Worm (Caenorhabditis elegans) whole organism, L2 larva: ENCODE measurements around the gene T01H3.3.
A peak's percentile ranks its signal among the peaks of the same experiment; 100 is the strongest.

Experiments
- C34F6.9 ChIP-seq: fragments of 150-350 bp; optimal IDR thresholded peaks from 2 replicates; lab custom pipeline; 2014; ENCODE audit warnings: missing biosample characterization, missing genetic modification characterization
- F13H6.1 ChIP-seq: sonication (generic microtip); optimal IDR thresholded peaks from 2 replicates; lab custom pipeline; 2016; ENCODE audit warnings: missing genetic modification characterization, missing compliant biosample characterization
- Y55F3AM.14 ChIP-seq: fragments of 200-800 bp; sonication (Bioruptor generic); optimal IDR thresholded peaks from 2 replicates; lab custom pipeline; 2018; ENCODE audit warnings: mild to moderate bottlenecking, missing genetic modification characterization, missing compliant biosample characterization
- alr-1 ChIP-seq: fragments of 150-350 bp; optimal IDR thresholded peaks from 2 replicates; lab custom pipeline; 2014; ENCODE audit warnings: missing biosample characterization, missing genetic modification characterization
- aly-2 ChIP-seq: fragments of 150-350 bp; optimal IDR thresholded peaks from 2 replicates; lab custom pipeline; 2014; ENCODE audit warnings: missing biosample characterization, missing genetic modification characterization
- ama-1 ChIP-seq: fragments of 150-350 bp; optimal IDR thresholded peaks from 2 replicates; lab custom pipeline; 2018; ENCODE audit warnings: inconsistent platforms
- blmp-1 ChIP-seq: sonication (generic microtip); optimal IDR thresholded peaks from 2 replicates; lab custom pipeline; 2017; ENCODE audit warnings: missing genetic modification characterization, mild to moderate bottlenecking, missing compliant biosample characterization, antibody characterized with exemption, moderate library complexity; ENCODE audit not compliant: insufficient read depth
- ceh-16 ChIP-seq: fragments of 150-350 bp; optimal IDR thresholded peaks from 2 replicates; lab custom pipeline; 2014; ENCODE audit warnings: missing biosample characterization, missing genetic modification characterization
- ceh-82 ChIP-seq: fragments of 150-350 bp; optimal IDR thresholded peaks from 2 replicates; lab custom pipeline; 2014; ENCODE audit warnings: missing biosample characterization, missing genetic modification characterization
- crh-2 ChIP-seq: sonication (generic microtip); optimal IDR thresholded peaks from 2 replicates; lab custom pipeline; 2017; ENCODE audit warnings: missing biosample characterization, missing genetic modification characterization
- dmd-4 ChIP-seq: sonication (generic microtip); optimal IDR thresholded peaks from 2 replicates; lab custom pipeline; 2017; ENCODE audit warnings: missing biosample characterization, missing genetic modification characterization
- egl-27 ChIP-seq: sonication (generic microtip); optimal IDR thresholded peaks from 3 replicates; lab custom pipeline; 2017; ENCODE audit warnings: missing biosample characterization, missing genetic modification reagents, missing genetic modification characterization
- elt-1 ChIP-seq: fragments of 150-350 bp; optimal IDR thresholded peaks from 2 replicates; lab custom pipeline; 2014; ENCODE audit warnings: missing biosample characterization, missing genetic modification characterization
- elt-3 ChIP-seq: sonication (generic microtip); optimal IDR thresholded peaks from 2 replicates; lab custom pipeline; 2017; ENCODE audit warnings: missing biosample characterization, missing genetic modification characterization
- fos-1 ChIP-seq: fragments of 150-350 bp; optimal IDR thresholded peaks from 2 replicates; lab custom pipeline; 2014; ENCODE audit warnings: missing biosample characterization, missing genetic modification characterization
- gmeb-1 ChIP-seq: fragments of 150-350 bp; optimal IDR thresholded peaks from 2 replicates; lab custom pipeline; 2014; ENCODE audit warnings: missing biosample characterization, missing genetic modification characterization
- lin-11 ChIP-seq: fragments of 150-350 bp; sonication (generic microtip); optimal IDR thresholded peaks from 2 replicates; lab custom pipeline; 2014; ENCODE audit warnings: missing biosample characterization, missing genetic modification characterization, inconsistent platforms, mixed read lengths
- lin-13 ChIP-seq: fragments of 150-350 bp; optimal IDR thresholded peaks from 2 replicates; lab custom pipeline; 2014; ENCODE audit warnings: missing biosample characterization, missing genetic modification reagents, missing genetic modification characterization
- lin-39 ChIP-seq: fragments of 150-350 bp; optimal IDR thresholded peaks from 2 replicates; lab custom pipeline; 2014; ENCODE audit warnings: missing biosample characterization, missing genetic modification reagents, missing genetic modification characterization
- lsy-2 ChIP-seq, 2 experiments: fragments of 150-350 bp in 1 of 2; sonication (generic microtip) in 1 of 2; optimal IDR thresholded peaks; 2 replicates each; lab custom pipeline; 2014 to 2017; ENCODE audit warnings: missing biosample characterization in 2 of 2, missing genetic modification characterization in 2 of 2
- mab-5 ChIP-seq: fragments of 150-350 bp; optimal IDR thresholded peaks from 2 replicates; lab custom pipeline; 2014; ENCODE audit warnings: missing biosample characterization, missing genetic modification characterization
- mbf-1 ChIP-seq: sonication (generic microtip); optimal IDR thresholded peaks from 2 replicates; lab custom pipeline; 2017; ENCODE audit warnings: missing biosample characterization, missing genetic modification characterization
- nhr-10 ChIP-seq: sonication (generic microtip); optimal IDR thresholded peaks from 2 replicates; lab custom pipeline; 2017; ENCODE audit warnings: missing biosample characterization, missing genetic modification characterization
- nhr-11 ChIP-seq: fragments of 150-350 bp; optimal IDR thresholded peaks from 2 replicates; lab custom pipeline; 2014; ENCODE audit warnings: missing biosample characterization, missing genetic modification characterization
- nhr-12 ChIP-seq: fragments of 150-350 bp; optimal IDR thresholded peaks from 2 replicates; lab custom pipeline; 2014; ENCODE audit warnings: missing biosample characterization, missing genetic modification characterization
- nhr-129 ChIP-seq: fragments of 150-350 bp; optimal IDR thresholded peaks from 2 replicates; lab custom pipeline; 2014; ENCODE audit warnings: missing biosample characterization, missing genetic modification characterization
- nhr-21 ChIP-seq: fragments of 150-350 bp; optimal IDR thresholded peaks from 2 replicates; lab custom pipeline; 2014; ENCODE audit warnings: missing biosample characterization, missing genetic modification characterization
- nhr-23 ChIP-seq: fragments of 150-350 bp; optimal IDR thresholded peaks from 2 replicates; lab custom pipeline; 2014; ENCODE audit warnings: missing biosample characterization, missing genetic modification reagents, missing genetic modification characterization
- nhr-237 ChIP-seq: fragments of 150-350 bp; optimal IDR thresholded peaks from 2 replicates; lab custom pipeline; 2014; ENCODE audit warnings: missing biosample characterization, missing genetic modification characterization
- nhr-25 ChIP-seq: fragments of 150-350 bp; sonication (generic microtip); optimal IDR thresholded peaks from 3 replicates; lab custom pipeline; 2014; ENCODE audit warnings: missing biosample characterization, missing genetic modification characterization
- nhr-6 ChIP-seq: fragments of 150-350 bp; optimal IDR thresholded peaks from 2 replicates; lab custom pipeline; 2014; ENCODE audit warnings: missing biosample characterization, missing genetic modification characterization
- nhr-77 ChIP-seq: fragments of 150-350 bp; optimal IDR thresholded peaks from 2 replicates; lab custom pipeline; 2014; ENCODE audit warnings: missing biosample characterization, missing genetic modification characterization
- peb-1 ChIP-seq: fragments of 150-350 bp; optimal IDR thresholded peaks from 2 replicates; lab custom pipeline; 2014; ENCODE audit warnings: missing biosample characterization, missing genetic modification characterization
- sem-4 ChIP-seq: fragments of 150-350 bp; optimal IDR thresholded peaks from 2 replicates; lab custom pipeline; 2014; ENCODE audit warnings: missing biosample characterization, missing genetic modification reagents, missing genetic modification characterization
- skn-1 ChIP-seq: sonication (generic microtip); optimal IDR thresholded peaks from 2 replicates; lab custom pipeline; 2017; ENCODE audit warnings: missing biosample characterization, missing genetic modification characterization
- sma-3 ChIP-seq: sonication (generic microtip); optimal IDR thresholded peaks from 2 replicates; lab custom pipeline; 2016; ENCODE audit warnings: missing genetic modification reagents, missing genetic modification characterization, missing compliant biosample characterization
- sma-9 ChIP-seq, 2 experiments: fragments of 150-350 bp in 1 of 2; sonication (generic microtip) in 1 of 2; optimal IDR thresholded peaks; 2 replicates each; lab custom pipeline; 2014 to 2016; ENCODE audit warnings: missing genetic modification characterization in 2 of 2, mild to moderate bottlenecking in 1 of 2, missing biosample characterization in 1 of 2, missing compliant biosample characterization in 1 of 2, missing genetic modification reagents in 1 of 2, moderate library complexity in 1 of 2
- snpc-4 ChIP-seq: fragments of 150-350 bp; optimal IDR thresholded peaks from 2 replicates; lab custom pipeline; 2014; ENCODE audit warnings: missing biosample characterization, missing genetic modification characterization
- unc-39 ChIP-seq: fragments of 150-350 bp; optimal IDR thresholded peaks from 2 replicates; lab custom pipeline; 2014; ENCODE audit warnings: missing biosample characterization, missing genetic modification characterization
- unc-55 ChIP-seq: fragments of 150-350 bp; sonication (generic microtip); optimal IDR thresholded peaks from 3 replicates; lab custom pipeline; 2014; ENCODE audit warnings: missing biosample characterization, missing genetic modification reagents, missing genetic modification characterization
- unc-62 ChIP-seq: fragments of 150-350 bp; optimal IDR thresholded peaks from 2 replicates; lab custom pipeline; 2014; ENCODE audit warnings: missing biosample characterization, missing genetic modification reagents, missing genetic modification characterization
- zag-1 ChIP-seq: fragments of 150-350 bp; optimal IDR thresholded peaks from 2 replicates; lab custom pipeline; 2014; ENCODE audit warnings: missing biosample characterization, missing genetic modification characterization
- ztf-1 ChIP-seq: fragments of 200-800 bp; sonication (Bioruptor generic); conservative IDR thresholded peaks from 2 replicates; pipeline ENCODE4 v1.3.6; 2022; ENCODE audit warnings: missing genetic modification characterization, missing compliant biosample characterization
- ztf-11 ChIP-seq: sonication (generic microtip); optimal IDR thresholded peaks from 2 replicates; lab custom pipeline; 2017; ENCODE audit warnings: missing biosample characterization, missing genetic modification characterization
- ztf-4 ChIP-seq: fragments of 150-350 bp; optimal IDR thresholded peaks from 2 replicates; lab custom pipeline; 2014; ENCODE audit warnings: missing biosample characterization, missing genetic modification characterization

Gene T01H3.3

ce11 chrII:7892761-7893272, 19.1 kb upstream of the T01H3.3 start, which contains the start of gene ptc-1:
ptc-1 (plus strand) TSS chrII:7893222.
- TF ChIP-seq sma-3 (GFP tag; lab: Kevin White, UChicago), result no peak
- no peak for TF ChIP-seq sma-9 (GFP tag; optimal IDR thresholded peaks at IDR 0.05; lab: Kevin White, UChicago)
- TF ChIP-seq sma-9 (tag; optimal IDR thresholded peaks at IDR 0.05; lab: Kevin White, UChicago), result no peak
- TF ChIP-seq mbf-1 (tag; lab: Kevin White, UChicago), result no peak
- no peak for TF ChIP-seq nhr-6 (tag; lab: Kevin White, UChicago)
- no peak for TF ChIP-seq crh-2 (tag; lab: Kevin White, UChicago)
- no peak for TF ChIP-seq C34F6.9 (tag; lab: Kevin White, UChicago)
- TF ChIP-seq nhr-237, result no peak
- no peak for TF ChIP-seq unc-55 (GFP tag; lab: Kevin White, UChicago)
- TF ChIP-seq ztf-4 (tag; lab: Kevin White, UChicago), result no peak
- no peak for TF ChIP-seq blmp-1 (tag; lab: Kevin White, UChicago)
- no peak for TF ChIP-seq lin-39 (tag; lab: Kevin White, UChicago)
- no peak for TF ChIP-seq snpc-4
- TF ChIP-seq unc-62 (GFP tag; lab: Kevin White, UChicago), result no peak
- TF ChIP-seq elt-1, result no peak
- TF ChIP-seq unc-39 (tag; lab: Kevin White, UChicago), result no peak
- TF ChIP-seq nhr-11, result no peak
- TF ChIP-seq aly-2, result no peak
- no peak for TF ChIP-seq egl-27 (tag; lab: Kevin White, UChicago)
- TF ChIP-seq skn-1 (tag; lab: Kevin White, UChicago), result no peak

ce11 chrII:7891869-7892615, 18.3 kb upstream of the T01H3.3 start:
- TF ChIP-seq ztf-4 (tag; lab: Kevin White, UChicago) (peak; percentile 69), F13H6.1 (tag; lab: Kevin White, UChicago) (peak; percentile 60), fos-1 (tag; lab: Kevin White, UChicago) (peak; percentile 80), zag-1 (tag; lab: Kevin White, UChicago) (peak; percentile 50), dmd-4 (tag; lab: Kevin White, UChicago) (no peak), nhr-6 (tag; lab: Kevin White, UChicago) (no peak), egl-27 (tag; lab: Kevin White, UChicago) (no peak), nhr-21 (tag; lab: Kevin White, UChicago) (no peak), lin-39 (tag; lab: Kevin White, UChicago) (peak; percentile 22), sma-3 (GFP tag; lab: Kevin White, UChicago) (no peak), sem-4 (tag; lab: Kevin White, UChicago) (peak; percentile 70), mbf-1 (tag; lab: Kevin White, UChicago) (no peak), unc-39 (tag; lab: Kevin White, UChicago) (no peak), nhr-10 (tag; lab: Kevin White, UChicago) (no peak), blmp-1 (tag; lab: Kevin White, UChicago) (no peak), gmeb-1 (no peak), nhr-129 (tag; lab: Kevin White, UChicago) (peak; percentile 59), nhr-77 (no peak), sma-9 (GFP tag; optimal IDR thresholded peaks at IDR 0.05; lab: Kevin White, UChicago) (peak; percentile 29), sma-9 (tag; optimal IDR thresholded peaks at IDR 0.05; lab: Kevin White, UChicago) (no peak), lin-13 (GFP tag; lab: Kevin White, UChicago) (peak; percentile 32), crh-2 (tag; lab: Kevin White, UChicago) (peak; percentile 67), nhr-23 (tag; lab: Kevin White, UChicago) (no peak), Y55F3AM.14 (GFP tag; lab: Kevin White, UChicago) (peak; percentile 40), lsy-2 (tag; optimal IDR thresholded peaks at IDR 0.05; lab: Kevin White, UChicago) (peak in 1 of 2 experiments; percentile 54), mab-5 (peak; percentile 64), ceh-82 (no peak), nhr-25 (tag; lab: Kevin White, UChicago) (peak; percentile 2), peb-1 (tag; lab: Kevin White, UChicago) (no peak), skn-1 (tag; lab: Kevin White, UChicago) (no peak), elt-3 (tag; lab: Kevin White, UChicago) (no peak), ama-1 (lab: Kevin White, UChicago) (peak; percentile 60), ceh-16 (tag; lab: Kevin White, UChicago) (no peak), nhr-12 (tag; lab: Kevin White, UChicago) (no peak), snpc-4 (peak; percentile 22), aly-2 (no peak), elt-1 (no peak), nhr-237 (no peak), nhr-11 (no peak), C34F6.9 (tag; lab: Kevin White, UChicago) (peak; percentile 64), alr-1 (tag; lab: Kevin White, UChicago) (no peak), lin-11 (tag; lab: Kevin White, UChicago) (peak; percentile 40), ztf-1 (no peak), unc-55 (GFP tag; lab: Kevin White, UChicago) (peak; percentile 85), ztf-11 (tag; lab: Kevin White, UChicago) (no peak), unc-62 (GFP tag; lab: Kevin White, UChicago) (no peak)
